Worm (Caenorhabditis elegans): ENCODE results near the gene F55E10.1.

DNA sequence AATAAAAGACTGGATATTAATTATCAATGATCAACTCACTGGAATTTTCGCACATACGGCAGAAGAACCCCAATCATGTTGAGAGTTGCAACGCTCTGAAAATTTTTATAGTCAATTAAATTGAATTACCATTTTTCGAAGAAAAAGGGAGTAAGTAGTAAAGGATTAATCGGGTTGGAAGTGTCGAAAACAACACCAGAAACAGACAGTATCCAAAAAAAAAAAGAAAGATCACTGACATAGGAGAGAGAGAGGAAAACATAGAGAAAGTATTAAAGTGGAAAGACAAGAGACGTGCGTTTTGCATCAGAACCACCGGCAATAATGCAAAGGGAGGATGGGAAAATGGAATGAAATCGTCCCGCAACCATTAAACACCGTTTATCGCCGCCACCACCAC lies 39.5 kb upstream of the F55E10.1 start, which contains the start of gene inx-5:
- TF ChIP-seq nhr-12 (tag; optimal IDR thresholded peaks at IDR 0.05) = no peak
- TF ChIP-seq sem-2 (GFP tag; optimal IDR thresholded peaks at IDR 0.05) = no peak
- TF ChIP-seq nhr-76 (tag; optimal IDR thresholded peaks at IDR 0.05) = no peak
- TF ChIP-seq blmp-1 (tag; optimal IDR thresholded peaks at IDR 0.05) = no peak
- no peak for TF ChIP-seq unc-39 (tag; optimal IDR thresholded peaks at IDR 0.05)
- TF ChIP-seq hlh-1 (tag; optimal IDR thresholded peaks at IDR 0.05) = no peak
- no peak for TF ChIP-seq lsy-2 (tag; optimal IDR thresholded peaks at IDR 0.05)
- no peak for TF ChIP-seq nhr-28 (tag; optimal IDR thresholded peaks at IDR 0.05)
- no peak for TF ChIP-seq tbx-8 (GFP tag; optimal IDR thresholded peaks at IDR 0.05)
- TF ChIP-seq nhr-237 (tag; optimal IDR thresholded peaks at IDR 0.05) = no peak
- TF ChIP-seq ztf-11 (tag; optimal IDR thresholded peaks at IDR 0.05) = no peak
- TF ChIP-seq unc-62 (GFP tag; optimal IDR thresholded peaks at IDR 0.05) = no peak
- TF ChIP-seq snpc-4 (tag; optimal IDR thresholded peaks at IDR 0.05) = no peak
